Fruit fly (Drosophila melanogaster): ENCODE results near the gene Lsm12a.

Lsm12a gene

DNA sequence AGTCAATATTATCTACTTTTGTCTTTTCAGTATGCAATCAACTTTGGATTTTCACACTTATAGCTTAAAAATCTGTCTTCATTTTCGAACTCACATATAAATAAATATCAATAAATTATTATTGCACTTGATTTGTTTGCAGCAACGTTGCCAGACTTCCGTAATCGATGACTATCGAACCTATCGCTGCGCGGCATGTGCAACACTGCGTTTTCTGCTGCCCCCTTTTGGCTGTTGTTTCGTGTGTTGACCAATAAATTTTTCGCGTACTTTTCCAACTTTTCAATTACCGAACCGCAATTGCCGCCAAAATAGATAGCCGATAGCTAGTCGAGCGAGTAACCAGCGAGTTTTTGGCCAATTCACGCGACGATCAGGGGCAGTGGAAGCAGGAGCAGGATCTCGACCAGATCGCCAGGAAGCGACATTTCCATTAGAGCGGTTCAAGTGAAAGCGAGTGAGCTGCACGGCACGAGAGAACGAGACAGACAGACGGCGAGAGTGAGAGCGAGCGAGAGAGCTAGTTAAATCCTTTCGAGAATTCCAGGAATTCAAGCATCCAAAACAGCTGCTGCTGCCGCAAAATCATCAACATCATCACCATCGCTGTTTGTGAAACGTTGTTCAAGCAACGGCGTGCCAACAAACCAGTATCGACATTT lies at the start of gene Lsm12a:
Lsm12a (plus strand) TSS at position 201 of the 662 bp plus-strand sequence.
- TF ChIP-seq OdsH (GFP tag; optimal IDR thresholded peaks at IDR 0.05) (no peak), CG34406 (GFP tag; optimal IDR thresholded peaks at IDR 0.05) (no peak), acj6 (GFP tag; optimal IDR thresholded peaks at IDR 0.05) (no peak), CG7368 (GFP tag; optimal IDR thresholded peaks at IDR 0.05) (no peak), Ets21C (GFP tag; optimal IDR thresholded peaks at IDR 0.05) (no peak), CG1621 (tag; optimal IDR thresholded peaks at IDR 0.05) (no peak), CG8632 (GFP tag; optimal IDR thresholded peaks at IDR 0.05) (no peak), CG6163 (GFP tag; IDR thresholded peaks at IDR 0.05) (0 out of 3 replicates have a peak, but pooled peaks have one; percentile 12), CG3919 (GFP tag; optimal IDR thresholded peaks at IDR 0.05) (no peak), topi (GFP tag; optimal IDR thresholded peaks at IDR 0.05) (no peak), svp (GFP tag) (peak; percentile 47), Blimp-1 (GFP tag; optimal IDR thresholded peaks at IDR 0.05) (peak; percentile 88), eg (GFP tag; IDR thresholded peaks at IDR 0.05) (no peak)

DNA sequence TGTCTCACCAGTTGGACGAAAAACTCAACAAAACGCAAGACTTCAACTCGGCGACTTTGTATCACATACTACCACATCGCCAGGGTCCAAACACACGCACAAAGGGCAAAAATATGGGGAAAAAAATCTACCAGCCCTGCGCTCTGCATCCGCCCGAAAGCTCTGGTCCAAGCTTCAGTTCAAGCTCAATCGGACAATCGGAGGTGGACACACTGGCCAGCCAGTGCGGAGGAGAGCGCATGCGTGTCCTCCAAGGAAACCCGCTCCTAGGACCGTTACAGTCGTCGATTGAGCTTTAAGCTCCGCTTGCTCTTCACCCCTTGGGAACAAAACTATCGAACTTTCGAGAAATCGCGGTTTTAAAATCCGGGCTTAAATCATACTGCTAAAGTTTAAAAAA lies 34.6 kb upstream of the Lsm12a start:
- no peak for TF ChIP-seq CG6854 (GFP tag; optimal IDR thresholded peaks at IDR 0.05)
- TF ChIP-seq Gug (GFP tag; IDR thresholded peaks at IDR 0.05), result no peak
- TF ChIP-seq CG6792 (GFP tag; optimal IDR thresholded peaks at IDR 0.05), result no peak
- no peak for TF ChIP-seq Eip75B (GFP tag; optimal IDR thresholded peaks at IDR 0.05)
- no peak for TF ChIP-seq Sox15 (GFP tag; optimal IDR thresholded peaks at IDR 0.05)
- no peak for TF ChIP-seq salr (GFP tag; optimal IDR thresholded peaks at IDR 0.05)
- no peak for TF ChIP-seq esn (GFP tag; optimal IDR thresholded peaks at IDR 0.05)
- TF ChIP-seq fd85E (GFP tag; optimal IDR thresholded peaks at IDR 0.05), result no peak

- TF ChIP-seq Lpt (GFP tag; optimal IDR thresholded peaks at IDR 0.05), result no peak
- no peak for TF ChIP-seq dsx (GFP tag; optimal IDR thresholded peaks at IDR 0.05; ENCODE audit: poor library complexity, severe bottlenecking)
- TF ChIP-seq fkh (GFP tag; optimal IDR thresholded peaks at IDR 0.05), result no peak
- no peak for TF ChIP-seq vri (GFP tag; optimal IDR thresholded peaks at IDR 0.05)
- TF ChIP-seq CG6276 (GFP tag; optimal IDR thresholded peaks at IDR 0.05), result no peak
- TF ChIP-seq Gug (GFP tag; IDR thresholded peaks at IDR 0.05), result no peak
- peak; percentile 36 for TF ChIP-seq svp (GFP tag)
- no peak for TF ChIP-seq CG6792 (GFP tag; optimal IDR thresholded peaks at IDR 0.05)
Measured at dm6 chrX:11984987-11985386, 33.5 kb upstream of the Lsm12a start, which contains the start of gene cac. Gene cac (minus strand): TSS chrX:11985087.

dm6 chrX:11987664-11988063 lies 30.8 kb upstream of the Lsm12a start, which contains the start of gene gd:
Gene gd (minus strand): TSS chrX:11987764.
- no peak for TF ChIP-seq Eip93F (GFP tag; optimal IDR thresholded peaks at IDR 0.05)
- TF ChIP-seq vri (GFP tag; optimal IDR thresholded peaks at IDR 0.05), result no peak
- TF ChIP-seq Eip78C (GFP tag), result no peak
- TF ChIP-seq Sox102F (GFP tag; optimal IDR thresholded peaks at IDR 0.05), result no peak
- TF ChIP-seq CG11294 (GFP tag; IDR thresholded peaks at IDR 0.05), result no peak
- no peak for TF ChIP-seq dsx (GFP tag; optimal IDR thresholded peaks at IDR 0.05; ENCODE audit: poor library complexity, severe bottlenecking)
- TF ChIP-seq salr (GFP tag; optimal IDR thresholded peaks at IDR 0.05), result no peak
- TF ChIP-seq CG8119 (GFP tag; IDR thresholded peaks at IDR 0.05), result no peak
- TF ChIP-seq CG34406 (GFP tag; optimal IDR thresholded peaks at IDR 0.05), result no peak
- TF ChIP-seq Gug (GFP tag; IDR thresholded peaks at IDR 0.05), result no peak
- TF ChIP-seq CG4318 (GFP tag; optimal IDR thresholded peaks at IDR 0.05), result no peak
- no peak for TF ChIP-seq CG16779 (tag; optimal IDR thresholded peaks at IDR 0.05)
- TF ChIP-seq CG10669 (GFP tag; optimal IDR thresholded peaks at IDR 0.05), result no peak
- no peak for TF ChIP-seq Smox (GFP tag; optimal IDR thresholded peaks at IDR 0.05)
- TF ChIP-seq CG8632 (GFP tag; optimal IDR thresholded peaks at IDR 0.05), result no peak
- no peak for TF ChIP-seq Sox14 (GFP tag; optimal IDR thresholded peaks at IDR 0.05)
- no peak for TF ChIP-seq CG7368 (GFP tag; optimal IDR thresholded peaks at IDR 0.05)
